Worm (Caenorhabditis elegans): ENCODE measurements around the gene ZK105.6.
A peak's percentile ranks its signal among the peaks of the same experiment; 100 is the strongest.

Gene ZK105.6

DNA sequence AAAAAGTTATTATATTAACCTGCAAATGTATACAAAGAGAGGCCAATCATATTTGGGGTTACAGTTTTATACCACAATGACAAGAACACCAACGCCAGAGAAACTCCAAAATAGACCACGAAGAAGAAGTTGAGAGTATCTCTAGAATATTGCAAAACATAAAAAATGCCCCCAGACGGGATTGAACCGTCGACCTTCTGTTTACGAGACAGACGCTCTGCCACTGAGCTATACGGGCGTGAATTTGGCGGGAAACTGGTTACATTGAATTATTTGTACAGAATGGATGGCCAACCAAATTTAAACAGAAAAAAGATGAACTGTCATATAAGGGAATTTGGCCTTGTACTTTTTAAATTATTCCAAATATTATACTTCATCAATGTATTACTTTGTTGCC, 6.6 kb upstream of the ZK105.6 start (continued):
- no peak for TF ChIP-seq nhr-28 (tag; optimal IDR thresholded peaks at IDR 0.05)
- TF ChIP-seq jun-1 (tag; optimal IDR thresholded peaks at IDR 0.05): no peak

DNA sequence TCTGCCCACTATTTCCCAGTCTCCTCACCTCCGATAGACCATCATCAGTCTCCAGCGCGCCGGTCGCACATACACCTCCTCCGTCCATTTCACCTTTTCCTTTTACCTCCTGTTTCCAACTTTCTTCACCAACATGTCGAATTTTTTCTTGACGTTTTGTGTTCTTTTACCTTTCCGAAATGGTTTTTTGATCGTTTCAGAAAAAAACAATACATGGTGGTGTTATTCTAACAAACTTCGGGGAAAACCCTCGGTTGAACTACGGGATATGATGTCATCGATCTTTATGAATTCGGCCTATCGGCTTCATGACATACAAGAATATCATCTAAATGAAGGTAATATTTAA, 4.8 kb upstream of the ZK105.6 start, which contains the start of gene Y97E10C.1:
Gene Y97E10C.1 (plus strand): TSS at position 201 of the 349 bp plus-strand sequence.
- TF ChIP-seq ztf-11 (tag; optimal IDR thresholded peaks at IDR 0.05) (no peak), pqm-1 (tag; optimal IDR thresholded peaks at IDR 0.05) (no peak), blmp-1 (tag; optimal IDR thresholded peaks at IDR 0.05) (peak; percentile 79), jun-1 (tag; optimal IDR thresholded peaks at IDR 0.05) (no peak), ztf-4 (tag; optimal IDR thresholded peaks at IDR 0.05) (no peak), elt-3 (tag; optimal IDR thresholded peaks at IDR 0.05) (peak in 1 of 6 experiments; percentile 18), C04F5.9 (tag; optimal IDR thresholded peaks at IDR 0.05) (no peak), isw-1 (GFP tag; IDR thresholded peaks at IDR 0.05) (no peak), nhr-77 (tag; optimal IDR thresholded peaks at IDR 0.05) (no peak), efl-1 (optimal IDR thresholded peaks at IDR 0.05) (no peak), efl-1 (GFP tag; optimal IDR thresholded peaks at IDR 0.05 in 1 of 2) (peak in 1 of 2 experiments; percentile 37), sox-4 (tag; optimal IDR thresholded peaks at IDR 0.05) (no peak), C16A3.4 (tag; optimal IDR thresholded peaks at IDR 0.05) (no peak), nhr-85 (tag) (peak; percentile 87), efl-3 (GFP tag; optimal IDR thresholded peaks at IDR 0.05) (no peak)

DNA sequence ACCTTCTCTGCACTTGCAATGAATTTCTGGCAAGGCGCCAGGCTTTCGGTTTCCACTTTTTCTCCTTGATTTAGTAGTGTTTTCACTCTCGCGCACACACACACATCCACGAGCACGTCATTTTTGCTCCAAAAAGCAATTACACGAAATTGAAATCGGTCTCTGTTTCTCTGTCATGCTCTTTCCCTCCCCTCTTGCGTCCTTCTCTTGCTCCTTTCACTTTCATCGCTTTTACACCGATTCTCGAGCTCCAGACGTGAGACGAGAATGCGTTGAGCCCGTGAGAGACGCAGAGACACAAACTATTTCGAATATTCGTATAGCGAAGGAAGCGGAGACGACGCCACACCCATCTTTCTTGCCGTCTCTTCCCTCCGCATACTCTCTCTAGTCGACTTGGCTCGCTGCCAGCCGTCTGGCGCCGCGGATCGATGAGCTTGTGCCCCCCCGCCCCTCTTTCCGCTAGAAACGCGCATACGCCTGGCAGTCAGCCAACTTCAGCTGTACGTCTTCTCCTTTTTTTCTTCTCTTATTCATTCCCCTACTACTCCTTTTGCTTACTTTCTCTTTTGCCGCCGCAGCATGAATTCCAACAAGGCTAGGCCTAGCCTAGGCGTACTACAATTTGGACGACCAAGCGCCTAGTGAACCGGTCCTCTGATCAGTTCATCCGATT, 4.3 kb upstream of the ZK105.6 start:
- TF ChIP-seq mep-1 (tag; optimal IDR thresholded peaks at IDR 0.05) (peak; percentile 70), dpl-1 (GFP tag; optimal IDR thresholded peaks at IDR 0.05) (peak; percentile 21 to 50 (median 47)), unc-130 (tag; optimal IDR thresholded peaks at IDR 0.05) (peak; percentile 36), sptf-1 (tag; optimal IDR thresholded peaks at IDR 0.05) (no peak), nhr-85 (tag) (no peak), grh-1 (GFP tag; IDR thresholded peaks at IDR 0.05) (peak; percentile 18; the same call in 1 of the 2 replicates), efl-3 (GFP tag; optimal IDR thresholded peaks at IDR 0.05) (no peak), nhr-76 (tag; optimal IDR thresholded peaks at IDR 0.05) (no peak), elt-3 (tag; optimal IDR thresholded peaks at IDR 0.05) (peak in 1 of 6 experiments; percentile 41), aha-1 (tag; optimal IDR thresholded peaks at IDR 0.05) (no peak), hpl-2 (GFP tag; optimal IDR thresholded peaks at IDR 0.05) (no peak), nhr-237 (tag; optimal IDR thresholded peaks at IDR 0.05) (no peak), tlp-1 (tag; optimal IDR thresholded peaks at IDR 0.05) (no peak), isw-1 (GFP tag; IDR thresholded peaks at IDR 0.05) (peak; percentile 72), unc-86 (tag; optimal IDR thresholded peaks at IDR 0.05) (peak; percentile 90), ces-1 (GFP tag; optimal IDR thresholded peaks at IDR 0.05) (no peak), lin-15B (tag; optimal IDR thresholded peaks at IDR 0.05) (no peak), irx-1 (tag; optimal IDR thresholded peaks at IDR 0.05) (peak; percentile 74), rnt-1 (tag; optimal IDR thresholded peaks at IDR 0.05) (peak; percentile 81), C04F5.9 (tag; optimal IDR thresholded peaks at IDR 0.05) (no peak), ceh-82 (tag; optimal IDR thresholded peaks at IDR 0.05) (peak; percentile 29 to 81 (median 41)), zag-1 (tag; optimal IDR thresholded peaks at IDR 0.05) (peak; percentile 56), pax-3 (tag; optimal IDR thresholded peaks at IDR 0.05) (peak; percentile 80), mef-2 (tag; optimal IDR thresholded peaks at IDR 0.05) (peak; percentile 46), nhr-47 (tag; optimal IDR thresholded peaks at IDR 0.05) (peak; percentile 94), snpc-4 (tag; optimal IDR thresholded peaks at IDR 0.05) (peak; percentile 16), fkh-10 (GFP tag; optimal IDR thresholded peaks at IDR 0.05) (peak; percentile 88), elt-2 (tag; optimal IDR thresholded peaks at IDR 0.05) (peak; percentile 45), ceh-63 (GFP tag; optimal IDR thresholded peaks at IDR 0.05) (no peak), sup-37 (GFP tag; optimal IDR thresholded peaks at IDR 0.05) (no peak), nhr-19 (GFP tag; conservative IDR thresholded peaks at IDR 0.05) (peak; percentile 71), sox-4 (tag; optimal IDR thresholded peaks at IDR 0.05) (peak; percentile 75), ets-5 (GFP tag; IDR thresholded peaks at IDR 0.05) (no peak), fkh-4 (tag; optimal IDR thresholded peaks at IDR 0.05; ENCODE audit: borderline replicate concordance) (peak; percentile 3), alr-1 (tag; optimal IDR thresholded peaks at IDR 0.05; ENCODE audit: borderline replicate concordance) (no peak), tbx-2 (tag; optimal IDR thresholded peaks at IDR 0.05) (peak; percentile 93), lsy-2 (tag; optimal IDR thresholded peaks at IDR 0.05) (peak; percentile 64 to 78), snu-23 (GFP tag; optimal IDR thresholded peaks at IDR 0.05) (peak; percentile 80), C34B4.2 (tag; optimal IDR thresholded peaks at IDR 0.05) (no peak)

Data from whole organism, L1 larva.